Fruit fly (Drosophila melanogaster) whole organism, embryonic: ENCODE results near the gene wcy.

Experiments used
- Adf1 ChIP-seq: fragments of 200-800 bp; sonication (Bioruptor generic); IDR thresholded peaks from 2 replicates; pipeline ENCODE4 v1.3.6; 2022; ENCODE audit warnings: missing biosample characterization, missing genetic modification characterization
- Antp ChIP-seq: fragments of 200-800 bp; sonication (Bioruptor generic); optimal IDR thresholded peaks from 3 replicates; lab custom pipeline; 2016; ENCODE audit warnings: missing biosample characterization, missing genetic modification characterization
- Awh ChIP-seq: fragments of 200-800 bp; sonication (Bioruptor generic); IDR thresholded peaks from 2 replicates; pipeline ENCODE4, ENCODE4 v1.3.6; 2022; ENCODE audit warnings: missing biosample characterization, missing genetic modification characterization
- Bteb2 ChIP-seq: fragments of 200-800 bp; sonication (Bioruptor generic); optimal IDR thresholded peaks from 2 replicates; lab custom pipeline; 2016; ENCODE audit warnings: missing biosample characterization, missing genetic modification characterization
- CG1024 ChIP-seq: fragments of 200-800 bp; sonication (Bioruptor generic); IDR thresholded peaks from 2 replicates; pipeline ENCODE4 v1.3.6; 2022; ENCODE audit warnings: missing biosample characterization, missing genetic modification characterization
- CG11398 ChIP-seq: fragments of 200-800 bp; sonication (Bioruptor generic); optimal IDR thresholded peaks from 2 replicates; lab custom pipeline; 2016; ENCODE audit warnings: missing biosample characterization, missing genetic modification characterization
- CG11456 ChIP-seq: fragments of 200-800 bp; sonication (Bioruptor generic); IDR thresholded peaks from 3 replicates; pipeline ENCODE4 v1.3.6; 2022; ENCODE audit warnings: missing biosample characterization, missing genetic modification characterization
- CG12071 ChIP-seq: fragments of 200-800 bp; sonication (Bioruptor generic); optimal IDR thresholded peaks from 3 replicates; lab custom pipeline; 2018; ENCODE audit warnings: missing biosample characterization, mild to moderate bottlenecking, missing genetic modification characterization
- CG12155 ChIP-seq: fragments of 200-800 bp; sonication (Bioruptor generic); optimal IDR thresholded peaks from 3 replicates; lab custom pipeline; 2016; ENCODE audit warnings: missing biosample characterization, missing genetic modification characterization
- CG15011 ChIP-seq: fragments of 200-800 bp; sonication (Bioruptor generic); optimal IDR thresholded peaks from 3 replicates; lab custom pipeline; 2018; ENCODE audit warnings: missing biosample characterization, mild to moderate bottlenecking, missing genetic modification characterization
- CG15514 ChIP-seq: fragments of 200-800 bp; sonication (Bioruptor generic); optimal IDR thresholded peaks from 3 replicates; lab custom pipeline; 2017; ENCODE audit warnings: missing biosample characterization, missing genetic modification characterization, mild to moderate bottlenecking, moderate library complexity, missing genetic modification reagents
- CG31441 ChIP-seq: fragments of 200-800 bp; sonication (Bioruptor generic); IDR thresholded peaks from 2 replicates; pipeline ENCODE4 v1.3.6; 2022; ENCODE audit warnings: missing biosample characterization, missing genetic modification characterization
- CG32767 ChIP-seq: fragments of 200-800 bp; sonication (Bioruptor generic); IDR thresholded peaks from 2 replicates; pipeline ENCODE4 v1.3.6; 2022; ENCODE audit warnings: missing biosample characterization, missing genetic modification characterization
- CG33557 ChIP-seq: fragments of 200-800 bp; sonication (Bioruptor generic); optimal IDR thresholded peaks from 2 replicates; lab custom pipeline; 2019; ENCODE audit warnings: missing biosample characterization, mild to moderate bottlenecking, missing genetic modification characterization, moderate library complexity
- CG5180 ChIP-seq: fragments of 200-800 bp; sonication (Bioruptor generic); optimal IDR thresholded peaks from 3 replicates; lab custom pipeline; 2017; ENCODE audit warnings: missing biosample characterization, missing genetic modification characterization, mild to moderate bottlenecking, moderate library complexity, missing genetic modification reagents
- CG6175 ChIP-seq: fragments of 200-800 bp; sonication (Bioruptor generic); IDR thresholded peaks from 3 replicates; pipeline ENCODE4 v1.3.6; 2022; ENCODE audit warnings: missing biosample characterization, missing genetic modification characterization
- CG8281 ChIP-seq: fragments of 200-800 bp; sonication (Bioruptor generic); optimal IDR thresholded peaks from 2 replicates; lab custom pipeline; 2018; ENCODE audit warnings: missing biosample characterization, mild to moderate bottlenecking, missing genetic modification characterization, moderate library complexity
- Dek ChIP-seq: fragments of 200-800 bp; sonication (Bioruptor generic); optimal IDR thresholded peaks from 3 replicates; lab custom pipeline; 2019; ENCODE audit warnings: missing biosample characterization, mild to moderate bottlenecking, missing genetic modification characterization, moderate library complexity
- Dp ChIP-seq: fragments of 200-800 bp; sonication (Bioruptor generic); optimal IDR thresholded peaks from 2 replicates; lab custom pipeline; 2018; ENCODE audit warnings: missing biosample characterization, mild to moderate bottlenecking, missing genetic modification characterization, moderate library complexity
- HHEX ChIP-seq: fragments of 200-800 bp; sonication (Bioruptor generic); optimal IDR thresholded peaks from 3 replicates; lab custom pipeline; 2017; ENCODE audit warnings: missing biosample characterization, mild to moderate bottlenecking, missing genetic modification characterization, missing genetic modification reagents
- Hr3 ChIP-seq: fragments of 200-800 bp; sonication (Bioruptor generic); optimal IDR thresholded peaks from 3 replicates; lab custom pipeline; 2016; ENCODE audit warnings: missing biosample characterization, missing genetic modification characterization
- Hr39 ChIP-seq: fragments of >200 bp; optimal IDR thresholded peaks from 2 replicates; lab custom pipeline; 2017
- Lhr ChIP-seq: fragments of 200-800 bp; sonication (Bioruptor generic); optimal IDR thresholded peaks from 3 replicates; lab custom pipeline; 2017; ENCODE audit warnings: mild to moderate bottlenecking, missing biosample characterization, missing genetic modification reagents, missing genetic modification characterization
- Meics ChIP-seq: fragments of 200-800 bp; sonication (Bioruptor generic); optimal IDR thresholded peaks from 2 replicates; lab custom pipeline; 2017; ENCODE audit warnings: missing biosample characterization, mild to moderate bottlenecking, missing genetic modification characterization
- NC2β ChIP-seq: fragments of 200-800 bp; sonication (Bioruptor generic); optimal IDR thresholded peaks from 2 replicates; lab custom pipeline; 2016; ENCODE audit warnings: missing biosample characterization, missing genetic modification characterization
- Oli ChIP-seq: fragments of 200-800 bp; sonication (Bioruptor generic); optimal IDR thresholded peaks from 2 replicates; lab custom pipeline; 2018; ENCODE audit warnings: missing biosample characterization, mild to moderate bottlenecking, missing genetic modification characterization, moderate library complexity
- Ptx1 ChIP-seq: fragments of 200-800 bp; sonication (Bioruptor generic); IDR thresholded peaks from 2 replicates; pipeline ENCODE4 v1.3.6; 2022; ENCODE audit warnings: missing biosample characterization, missing genetic modification characterization
- Spps ChIP-seq: fragments of 200-800 bp; sonication (Bioruptor generic); optimal IDR thresholded peaks from 2 replicates; lab custom pipeline; 2018; ENCODE audit warnings: missing biosample characterization, mild to moderate bottlenecking, missing genetic modification characterization
- ac ChIP-seq: fragments of 200-800 bp; sonication (Bioruptor generic); optimal IDR thresholded peaks from 3 replicates; lab custom pipeline; 2017; ENCODE audit warnings: missing biosample characterization, mild to moderate bottlenecking, missing genetic modification characterization
- bsh ChIP-seq, 2 experiments: fragments of 200-800 bp; sonication (Bioruptor generic); optimal IDR thresholded peaks; 2 replicates each; lab custom pipeline; 2017 to 2018; ENCODE audit warnings: mild to moderate bottlenecking in 2 of 2, missing biosample characterization in 2 of 2, missing genetic modification characterization in 2 of 2, moderate library complexity in 1 of 2
- cad ChIP-seq: fragments of >200 bp; optimal IDR thresholded peaks from 2 replicates; lab custom pipeline; 2017; ENCODE audit warnings: missing biosample characterization, missing genetic modification characterization
- cato ChIP-seq: fragments of 200-800 bp; sonication (Bioruptor generic); optimal IDR thresholded peaks from 2 replicates; lab custom pipeline; 2016; ENCODE audit warnings: missing biosample characterization, missing genetic modification characterization, borderline replicate concordance
- danr ChIP-seq: fragments of 200-800 bp; sonication (Bioruptor generic); IDR thresholded peaks from 2 replicates; pipeline ENCODE4 v1.3.6; 2022; ENCODE audit warnings: missing biosample characterization, missing genetic modification characterization
- esg ChIP-seq: fragments of 200-800 bp; sonication (Bioruptor generic); conservative IDR thresholded peaks from 2 replicates; pipeline ENCODE4 v1.3.6; 2022; ENCODE audit warnings: missing biosample characterization, missing genetic modification characterization
- fu2 ChIP-seq: fragments of 200-800 bp; sonication (Bioruptor generic); optimal IDR thresholded peaks from 2 replicates; lab custom pipeline; 2016; ENCODE audit warnings: missing biosample characterization, missing genetic modification characterization
- gcm ChIP-seq: fragments of 200-800 bp; sonication (Bioruptor generic); optimal IDR thresholded peaks from 2 replicates; lab custom pipeline; 2019; ENCODE audit warnings: missing biosample characterization, mild to moderate bottlenecking, missing genetic modification characterization, moderate library complexity
- gcm2 ChIP-seq: fragments of 200-800 bp; sonication (Bioruptor generic); optimal IDR thresholded peaks from 2 replicates; lab custom pipeline; 2016; ENCODE audit warnings: missing biosample characterization, missing genetic modification characterization
- gfzf ChIP-seq: fragments of 200-800 bp; sonication (Bioruptor generic); optimal IDR thresholded peaks from 2 replicates; lab custom pipeline; 2016; ENCODE audit warnings: missing biosample characterization, mild to moderate bottlenecking, missing genetic modification characterization, moderate library complexity
- grau ChIP-seq: fragments of 200-800 bp; optimal IDR thresholded peaks from 3 replicates; lab custom pipeline; 2019; ENCODE audit warnings: missing biosample characterization, mild to moderate bottlenecking, missing genetic modification characterization, moderate library complexity
- jing ChIP-seq: fragments of 200-800 bp; sonication (Bioruptor generic); optimal IDR thresholded peaks from 2 replicates; lab custom pipeline; 2018; ENCODE audit warnings: missing biosample characterization, mild to moderate bottlenecking, missing genetic modification characterization
- lab ChIP-seq: fragments of 200-800 bp; sonication (Bioruptor generic); optimal IDR thresholded peaks from 3 replicates; lab custom pipeline; 2017; ENCODE audit warnings: missing biosample characterization, missing genetic modification characterization, mild to moderate bottlenecking, moderate library complexity, missing genetic modification reagents
- nerfin-1 ChIP-seq: fragments of 200-800 bp; sonication (Bioruptor generic); optimal IDR thresholded peaks from 3 replicates; lab custom pipeline; 2019; ENCODE audit warnings: missing biosample characterization, mild to moderate bottlenecking, missing genetic modification characterization, moderate library complexity
- pfk ChIP-seq: fragments of 200-800 bp; sonication (Bioruptor generic); optimal IDR thresholded peaks from 2 replicates; lab custom pipeline; 2018; ENCODE audit warnings: missing biosample characterization, mild to moderate bottlenecking, missing genetic modification characterization, moderate library complexity
- sima ChIP-seq: fragments of 200-800 bp; sonication (Bioruptor generic); optimal IDR thresholded peaks from 2 replicates; lab custom pipeline; 2016; ENCODE audit warnings: missing biosample characterization, missing genetic modification characterization
- stc ChIP-seq: fragments of 200-800 bp; sonication (Bioruptor generic); IDR thresholded peaks from 2 replicates; pipeline ENCODE4 v1.3.6; 2022; ENCODE audit warnings: missing biosample characterization, missing genetic modification characterization
- tio ChIP-seq: fragments of 200-800 bp; sonication (Bioruptor generic); optimal IDR thresholded peaks from 2 replicates; lab custom pipeline; 2017; ENCODE audit warnings: missing biosample characterization, missing genetic modification characterization, inconsistent platforms
- tll ChIP-seq, 2 experiments: fragments of 200-800 bp in 1 of 2; fragments of >200 bp in 1 of 2; sonication (Bioruptor generic) in 1 of 2; optimal IDR thresholded peaks; 2 replicates each; lab custom pipeline; 2017 to 2019; ENCODE audit warnings: missing biosample characterization in 2 of 2, missing genetic modification characterization in 2 of 2, mild to moderate bottlenecking in 1 of 2, moderate library complexity in 1 of 2
- wor ChIP-seq: fragments of 200-800 bp; sonication (Bioruptor generic); IDR thresholded peaks from 2 replicates; pipeline ENCODE4 v1.3.6; 2022; ENCODE audit warnings: missing biosample characterization, missing genetic modification characterization
- zfh1 ChIP-seq: fragments of 200-800 bp; sonication (Bioruptor generic); IDR thresholded peaks from 3 replicates; pipeline ENCODE4 v1.3.6; 2022; ENCODE audit warnings: missing biosample characterization, missing genetic modification characterization

wcy gene

DNA sequence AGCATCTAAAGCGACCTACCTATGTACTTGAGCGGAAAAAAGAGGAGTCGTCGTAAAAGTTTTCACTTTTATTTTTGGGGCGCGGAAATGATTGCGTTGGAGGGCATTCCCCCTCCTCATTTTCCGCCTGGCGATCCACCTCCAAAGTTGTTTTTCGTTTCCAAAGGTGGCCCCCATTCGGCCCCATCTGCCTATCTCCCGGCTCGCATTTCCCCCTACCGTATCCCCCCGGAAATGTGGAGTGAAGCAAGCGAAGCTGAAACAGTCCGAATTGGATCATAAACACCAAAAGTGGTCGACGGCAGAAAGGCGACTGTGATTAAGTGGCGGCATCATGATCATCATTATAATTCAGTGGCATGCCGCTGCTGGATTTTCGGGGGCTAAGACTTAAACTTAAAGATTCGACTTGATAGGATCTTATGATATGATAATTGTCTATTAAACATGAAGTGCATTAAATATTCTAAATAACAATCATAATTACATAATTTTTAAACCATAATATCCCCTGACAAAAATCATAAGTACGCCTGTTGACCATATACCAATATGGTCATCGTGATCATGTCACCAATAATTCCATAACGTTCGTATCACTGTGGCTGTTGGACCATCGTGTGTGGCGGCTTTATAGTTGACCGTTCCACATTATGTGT lies 46.0 kb upstream of the wcy start (continued):
- TF ChIP-seq CG8281 (tag; lab: Kevin White, UChicago): peak; percentile 54
- peak; percentile 39 for TF ChIP-seq Spps (tag; lab: Kevin White, UChicago)
- TF ChIP-seq CG5180 (GFP tag; lab: Kevin White, UChicago): peak; percentile 64
- peak; percentile 72 for TF ChIP-seq Ptx1 (GFP tag; lab: Robert Waterston, UW)
- peak; percentile 21 for TF ChIP-seq gcm2 (GFP tag; lab: Kevin White, UChicago)
- peak; percentile 64 for TF ChIP-seq CG12155 (GFP tag; lab: Kevin White, UChicago)
- peak; percentile 65 for TF ChIP-seq esg (GFP tag; lab: Robert Waterston, UW)
- peak; percentile 37 for TF ChIP-seq Antp (GFP tag; lab: Kevin White, UChicago)
- peak; percentile 63 for TF ChIP-seq Bteb2 (GFP tag; lab: Kevin White, UChicago)
- peak; percentile 61 for TF ChIP-seq CG12071 (GFP tag; lab: Kevin White, UChicago)
- 0 out of 3 replicates have a peak, but pooled peaks have one; percentile 50 for TF ChIP-seq CG6175 (GFP tag; lab: Robert Waterston, UW)
- peak; percentile 15 for TF ChIP-seq tio (GFP tag; lab: Kevin White, UChicago)
- TF ChIP-seq cad (GFP tag; lab: Kevin White, UChicago): no peak
- peak; percentile 80 for TF ChIP-seq CG31441
- peak; percentile 73 for TF ChIP-seq CG32767
- TF ChIP-seq Adf1 (GFP tag; lab: Robert Waterston, UW): peak; percentile 9; the same call in 1 of the 2 replicates
- peak; percentile 65 for TF ChIP-seq stc
- peak; percentile 81 for TF ChIP-seq grau (tag; lab: Kevin White, UChicago)
- no peak for TF ChIP-seq pfk (GFP tag; lab: Kevin White, UChicago)
- peak; percentile 76 for TF ChIP-seq Hr3
- TF ChIP-seq Dp: no peak
- TF ChIP-seq gcm (GFP tag; lab: Kevin White, UChicago): peak; percentile 43
- no peak for TF ChIP-seq tll (GFP tag; optimal IDR thresholded peaks at IDR 0.05; lab: Kevin White, UChicago)
- TF ChIP-seq CG15011 (GFP tag; lab: Kevin White, UChicago): peak; percentile 54
- TF ChIP-seq lab (GFP tag; lab: Kevin White, UChicago): peak; percentile 82
- TF ChIP-seq sima (GFP tag; lab: Kevin White, UChicago): no peak
- TF ChIP-seq Dek: peak; percentile 74
- TF ChIP-seq nerfin-1 (tag; lab: Kevin White, UChicago): peak; percentile 56
- peak; percentile 48 for TF ChIP-seq jing
- peak; percentile 41; the same call in 1 of the 2 replicates for TF ChIP-seq Awh (GFP tag; lab: Robert Waterston, UW)
- peak; percentile 77 for TF ChIP-seq zfh1 (GFP tag; lab: Robert Waterston, UW)
- TF ChIP-seq Oli (tag; lab: Kevin White, UChicago): peak; percentile 82
- TF ChIP-seq bsh (GFP tag; optimal IDR thresholded peaks at IDR 0.05; lab: Kevin White, UChicago): peak in 1 of 2 experiments; percentile 75
- no peak for TF ChIP-seq fu2 (GFP tag; lab: Kevin White, UChicago)
- 0 out of 2 replicates have a peak, but pooled peaks have one; percentile 21 for TF ChIP-seq danr (GFP tag; lab: Robert Waterston, UW)
- TF ChIP-seq Lhr (GFP tag; lab: Kevin White, UChicago): peak; percentile 10
- TF ChIP-seq NC2β (GFP tag; lab: Kevin White, UChicago): no peak
- TF ChIP-seq cato: peak; percentile 31
- peak; percentile 64; the same call in 1 of the 3 replicates for TF ChIP-seq CG11456 (GFP tag; lab: Robert Waterston, UW)
- no peak for TF ChIP-seq Hr39 (lab: Kevin White, UChicago)
- TF ChIP-seq ac (GFP tag; lab: Kevin White, UChicago): no peak
- 0 out of 2 replicates have a peak, but pooled peaks have one; percentile 49 for TF ChIP-seq wor (GFP tag; lab: Robert Waterston, UW)
- peak; percentile 52 for TF ChIP-seq CG15514 (GFP tag; lab: Kevin White, UChicago)
- peak; percentile 50; the same call in 1 of the 2 replicates for TF ChIP-seq CG1024 (GFP tag; lab: Robert Waterston, UW)
- peak; percentile 71 for TF ChIP-seq Meics
- peak; percentile 7 for TF ChIP-seq CG11398 (GFP tag; lab: Kevin White, UChicago)
- no peak for TF ChIP-seq gfzf
- peak; percentile 42 for TF ChIP-seq HHEX
- TF ChIP-seq CG33557 (GFP tag; lab: Kevin White, UChicago): no peak
